Worm (Caenorhabditis elegans) whole organism, L1 larva: Measurements from ENCODE around the gene K04C2.8.
A peak's percentile ranks its signal among the peaks of the same experiment; 100 is the strongest.

Experiments used
- C04F5.9 ChIP-seq: sonication (generic microtip); optimal IDR thresholded peaks from 2 replicates; lab custom pipeline; 2016; ENCODE audit warnings: missing genetic modification characterization, missing compliant biosample characterization
- Y116A8C.19 ChIP-seq: sonication (generic microtip); optimal IDR thresholded peaks from 2 replicates; lab custom pipeline; 2016; ENCODE audit warnings: missing compliant biosample characterization, missing genetic modification characterization, borderline replicate concordance
- aha-1 ChIP-seq: fragments of 150-350 bp; optimal IDR thresholded peaks from 2 replicates; lab custom pipeline; 2014; ENCODE audit warnings: missing biosample characterization, missing genetic modification characterization
- alr-1 ChIP-seq: fragments of 200-800 bp; sonication (Bioruptor generic); optimal IDR thresholded peaks from 2 replicates; lab custom pipeline; 2018; ENCODE audit warnings: borderline replicate concordance, mild to moderate bottlenecking, missing genetic modification characterization, missing compliant biosample characterization
- ama-1 ChIP-seq: fragments of 150-350 bp; optimal IDR thresholded peaks from 2 replicates; lab custom pipeline; 2014
- ceh-82 ChIP-seq, 3 experiments: fragments of 150-350 bp in 1 of 3; sonication (generic microtip) in 2 of 3; optimal IDR thresholded peaks; 2 replicates each; lab custom pipeline; 2014 to 2017; ENCODE audit warnings: missing biosample characterization in 3 of 3, missing genetic modification characterization in 3 of 3
- ceh-90 ChIP-seq: sonication (generic microtip); optimal IDR thresholded peaks from 2 replicates; lab custom pipeline; 2016; ENCODE audit warnings: missing genetic modification characterization, missing compliant biosample characterization
- ces-1 ChIP-seq: fragments of 150-350 bp; optimal IDR thresholded peaks from 2 replicates; lab custom pipeline; 2014; ENCODE audit warnings: missing biosample characterization, missing genetic modification reagents, missing genetic modification characterization
- dpl-1 ChIP-seq, 3 experiments: fragments of 150-350 bp in 2 of 3; sonication (generic microtip) in 1 of 3; optimal IDR thresholded peaks; 2 replicates each; lab custom pipeline; 2014 to 2017; ENCODE audit warnings: missing biosample characterization in 3 of 3, missing genetic modification characterization in 3 of 3, missing genetic modification reagents in 3 of 3
- dsc-1 ChIP-seq: sonication (generic microtip); optimal IDR thresholded peaks from 2 replicates; lab custom pipeline; 2016; ENCODE audit warnings: mild to moderate bottlenecking, missing genetic modification characterization, missing compliant biosample characterization
- efl-1 ChIP-seq, 4 experiments: fragments of 150-350 bp; optimal IDR thresholded peaks in 3 of 4; peaks in 1 of 4; 1 replicate in 1 of 4; 2 replicates in 3 of 4; lab custom pipeline; 2014; ENCODE audit warnings: missing biosample characterization in 2 of 4, missing genetic modification characterization in 2 of 4, missing genetic modification reagents in 2 of 4
- egl-13 ChIP-seq: sonication (generic microtip); optimal IDR thresholded peaks from 2 replicates; lab custom pipeline; 2016; ENCODE audit warnings: missing genotype, missing genetic modification reagents, missing genetic modification characterization, missing compliant biosample characterization
- egl-27 ChIP-seq, 2 experiments: fragments of 150-350 bp in 1 of 2; sonication (generic microtip); optimal IDR thresholded peaks; 3 replicates each; lab custom pipeline; 2017 to 2018; ENCODE audit warnings: missing biosample characterization in 2 of 2, missing genetic modification characterization in 2 of 2, missing genetic modification reagents in 2 of 2
- elt-2 ChIP-seq: sonication (generic microtip); optimal IDR thresholded peaks from 2 replicates; lab custom pipeline; 2016; ENCODE audit warnings: missing genetic modification characterization, mild to moderate bottlenecking, inconsistent platforms, missing compliant biosample characterization, missing genetic modification reagents
- fkh-4 ChIP-seq: sonication (generic microtip); optimal IDR thresholded peaks from 2 replicates; lab custom pipeline; 2016; ENCODE audit warnings: missing compliant biosample characterization, missing genetic modification characterization, borderline replicate concordance
- fkh-8 ChIP-seq: sonication (generic microtip); optimal IDR thresholded peaks from 2 replicates; lab custom pipeline; 2016; ENCODE audit warnings: mild to moderate bottlenecking, missing genetic modification characterization, missing compliant biosample characterization
- hlh-17 ChIP-seq: fragments of 200-800 bp; sonication (Bioruptor generic); optimal IDR thresholded peaks from 2 replicates; lab custom pipeline; 2018; ENCODE audit warnings: missing genetic modification characterization, mild to moderate bottlenecking, missing compliant biosample characterization, moderate library complexity, borderline replicate concordance
- irx-1 ChIP-seq: sonication (generic microtip); optimal IDR thresholded peaks from 2 replicates; lab custom pipeline; 2016; ENCODE audit warnings: missing genetic modification characterization, missing compliant biosample characterization
- isw-1 ChIP-seq: fragments of 200-800 bp; sonication (Bioruptor generic); IDR thresholded peaks from 2 replicates; pipeline ENCODE4 v1.3.6; 2022; ENCODE audit warnings: missing genetic modification characterization, missing compliant biosample characterization
- jun-1 ChIP-seq: fragments of 150-350 bp; optimal IDR thresholded peaks from 2 replicates; lab custom pipeline; 2014; ENCODE audit warnings: missing biosample characterization, missing genetic modification reagents, missing genetic modification characterization
- lin-13 ChIP-seq: fragments of 150-350 bp; optimal IDR thresholded peaks from 2 replicates; lab custom pipeline; 2014; ENCODE audit warnings: missing biosample characterization, missing genetic modification reagents, missing genetic modification characterization
- lin-14 ChIP-seq: fragments of 200-800 bp; sonication (Bioruptor generic); optimal IDR thresholded peaks from 2 replicates; lab custom pipeline; 2018; ENCODE audit warnings: mild to moderate bottlenecking, missing genetic modification characterization, moderate library complexity, missing compliant biosample characterization
- lin-15B ChIP-seq: fragments of 150-350 bp; sonication (generic microtip); optimal IDR thresholded peaks from 3 replicates; lab custom pipeline; 2014; ENCODE audit warnings: missing biosample characterization, missing genetic modification characterization
- lsy-2 ChIP-seq, 2 experiments: fragments of 150-350 bp; optimal IDR thresholded peaks; 2 replicates each; lab custom pipeline; 2014; ENCODE audit warnings: missing biosample characterization in 2 of 2, missing genetic modification characterization in 2 of 2
- mdl-1 ChIP-seq, 2 experiments: fragments of 150-350 bp; optimal IDR thresholded peaks; 2 replicates each; lab custom pipeline; 2014 to 2017; ENCODE audit warnings: missing biosample characterization in 2 of 2, missing genetic modification characterization in 2 of 2, inconsistent platforms in 1 of 2
- mef-2 ChIP-seq: fragments of 150-350 bp; optimal IDR thresholded peaks from 2 replicates; lab custom pipeline; 2014; ENCODE audit warnings: missing biosample characterization, missing genetic modification characterization
- nhr-19 ChIP-seq: fragments of 200-800 bp; sonication (Bioruptor generic); conservative IDR thresholded peaks from 2 replicates; pipeline ENCODE4 v1.3.6; 2022; ENCODE audit warnings: missing genetic modification characterization, missing compliant biosample characterization
- nhr-20 ChIP-seq: sonication (generic microtip); optimal IDR thresholded peaks from 2 replicates; lab custom pipeline; 2016; ENCODE audit warnings: mild to moderate bottlenecking, missing genetic modification characterization, missing compliant biosample characterization
- nhr-237 ChIP-seq: fragments of 150-350 bp; optimal IDR thresholded peaks from 2 replicates; lab custom pipeline; 2014; ENCODE audit warnings: missing biosample characterization, missing genetic modification characterization
- nhr-28 ChIP-seq: fragments of 150-350 bp; optimal IDR thresholded peaks from 2 replicates; lab custom pipeline; 2014; ENCODE audit warnings: missing biosample characterization, missing genetic modification characterization
- nhr-47 ChIP-seq: sonication (generic microtip); optimal IDR thresholded peaks from 2 replicates; lab custom pipeline; 2016; ENCODE audit warnings: mild to moderate bottlenecking, missing genetic modification characterization, moderate library complexity, missing compliant biosample characterization
- nhr-76 ChIP-seq: sonication (generic microtip); optimal IDR thresholded peaks from 2 replicates; lab custom pipeline; 2017; ENCODE audit warnings: missing biosample characterization, missing genetic modification characterization
- nhr-84 ChIP-seq: sonication (generic microtip); optimal IDR thresholded peaks from 2 replicates; lab custom pipeline; 2017; ENCODE audit warnings: missing biosample characterization, missing genetic modification characterization
- nhr-85 ChIP-seq: sonication (generic microtip); peaks from one replicate; lab custom pipeline; 2016; ENCODE audit warnings: missing genetic modification characterization, inconsistent platforms, missing compliant biosample characterization
- nhr-90 ChIP-seq: sonication (generic microtip); optimal IDR thresholded peaks from 2 replicates; lab custom pipeline; 2016; ENCODE audit warnings: mild to moderate bottlenecking, missing genetic modification characterization, missing compliant biosample characterization; ENCODE audit not compliant: poor library complexity
- pag-3 ChIP-seq: sonication (generic microtip); optimal IDR thresholded peaks from 2 replicates; lab custom pipeline; 2017; ENCODE audit warnings: missing genetic modification characterization, mild to moderate bottlenecking, missing compliant biosample characterization, antibody characterized with exemption, borderline replicate concordance; ENCODE audit not compliant: insufficient read depth
- pax-3 ChIP-seq: fragments of 200-800 bp; sonication (Bioruptor generic); optimal IDR thresholded peaks from 2 replicates; lab custom pipeline; 2018; ENCODE audit warnings: mild to moderate bottlenecking, missing genetic modification characterization, moderate library complexity, missing compliant biosample characterization
- rnt-1 ChIP-seq: sonication (generic microtip); optimal IDR thresholded peaks from 2 replicates; lab custom pipeline; 2016; ENCODE audit warnings: mild to moderate bottlenecking, missing genetic modification characterization, moderate library complexity, missing compliant biosample characterization
- skn-1 ChIP-seq: fragments of 150-350 bp; optimal IDR thresholded peaks from 2 replicates; lab custom pipeline; 2014; ENCODE audit warnings: missing biosample characterization, missing genetic modification characterization
- snpc-4 ChIP-seq: fragments of 150-350 bp; optimal IDR thresholded peaks from 2 replicates; lab custom pipeline; 2014; ENCODE audit warnings: missing biosample characterization, missing genetic modification characterization
- snu-23 ChIP-seq: sonication (generic microtip); optimal IDR thresholded peaks from 2 replicates; lab custom pipeline; 2016; ENCODE audit warnings: missing genetic modification characterization, missing compliant biosample characterization
- sox-4 ChIP-seq: sonication (generic microtip); optimal IDR thresholded peaks from 2 replicates; lab custom pipeline; 2016; ENCODE audit warnings: missing genetic modification characterization, missing compliant biosample characterization
- sptf-1 ChIP-seq: fragments of 150-350 bp; optimal IDR thresholded peaks from 2 replicates; lab custom pipeline; 2014; ENCODE audit warnings: missing biosample characterization, missing genetic modification characterization
- sup-37 ChIP-seq: fragments of 200-800 bp; sonication (Bioruptor generic); optimal IDR thresholded peaks from 2 replicates; lab custom pipeline; 2018; ENCODE audit warnings: mild to moderate bottlenecking, missing genetic modification characterization, missing compliant biosample characterization
- tlp-1 ChIP-seq: fragments of 150-350 bp; optimal IDR thresholded peaks from 2 replicates; lab custom pipeline; 2014; ENCODE audit warnings: missing biosample characterization, missing genetic modification characterization
- unc-130 ChIP-seq: fragments of 150-350 bp; optimal IDR thresholded peaks from 2 replicates; lab custom pipeline; 2017; ENCODE audit warnings: missing biosample characterization, missing genetic modification characterization, inconsistent platforms
- unc-30 ChIP-seq: sonication (generic microtip); optimal IDR thresholded peaks from 2 replicates; lab custom pipeline; 2017; ENCODE audit warnings: missing biosample characterization, missing genetic modification characterization
- unc-86 ChIP-seq: sonication (generic microtip); optimal IDR thresholded peaks from 2 replicates; lab custom pipeline; 2016; ENCODE audit warnings: missing genetic modification characterization, missing compliant biosample characterization
- unc-98 ChIP-seq: fragments of 200-800 bp; sonication (Bioruptor generic); IDR thresholded peaks from 2 replicates; pipeline ENCODE4 v1.3.6; 2022; ENCODE audit warnings: missing genetic modification characterization, missing compliant biosample characterization
- vab-15 ChIP-seq: sonication (generic microtip); optimal IDR thresholded peaks from 2 replicates; lab custom pipeline; 2017; ENCODE audit warnings: missing genotype, mild to moderate bottlenecking, missing genetic modification characterization, missing compliant biosample characterization
- xbp-1 ChIP-seq: sonication (generic microtip); optimal IDR thresholded peaks from 2 replicates; lab custom pipeline; 2016; ENCODE audit warnings: missing genetic modification characterization, missing compliant biosample characterization
- zag-1 ChIP-seq: fragments of 150-350 bp; optimal IDR thresholded peaks from 2 replicates; lab custom pipeline; 2014; ENCODE audit warnings: missing biosample characterization, missing genetic modification characterization
- zip-4 ChIP-seq: fragments of 200-800 bp; sonication (Bioruptor generic); optimal IDR thresholded peaks from 2 replicates; lab custom pipeline; 2018; ENCODE audit warnings: mild to moderate bottlenecking, missing genetic modification characterization, moderate library complexity, missing compliant biosample characterization

Gene K04C2.8

ce11 chrIII:6895166-6895565, 25.1 kb downstream of the K04C2.8 start:
- peak; percentile 87 for TF ChIP-seq nhr-20 (tag; lab: Kevin White, UChicago)
- peak; percentile 60 for TF ChIP-seq efl-1 (optimal IDR thresholded peaks at IDR 0.05; lab: Kevin White, UChicago)
- TF ChIP-seq efl-1 (GFP tag; optimal IDR thresholded peaks at IDR 0.05 in 1 of 2; lab: Kevin White, UChicago) = peak; percentile 36 to 95
- no peak for TF ChIP-seq egl-13
- TF ChIP-seq nhr-47 (tag; lab: Kevin White, UChicago) = peak; percentile 58
- TF ChIP-seq ama-1 (lab: Kevin White, UChicago) = no peak
- peak; percentile 90 for TF ChIP-seq lin-14
- TF ChIP-seq tlp-1 = no peak
- TF ChIP-seq elt-2 (tag; lab: Kevin White, UChicago) = peak; percentile 69
- TF ChIP-seq alr-1 (tag; lab: Kevin White, UChicago) = no peak
- TF ChIP-seq ceh-82 (tag; optimal IDR thresholded peaks at IDR 0.05; lab: Kevin White, UChicago) = peak in 2 of 3 experiments; percentile 10 to 11
- TF ChIP-seq fkh-4 = no peak
- TF ChIP-seq sup-37 (GFP tag; lab: Kevin White, UChicago) = no peak
- TF ChIP-seq mdl-1 (tag; optimal IDR thresholded peaks at IDR 0.05; lab: Kevin White, UChicago) = peak in 1 of 2 experiments; percentile 49
- no peak for TF ChIP-seq sox-4 (tag; lab: Kevin White, UChicago)
- TF ChIP-seq zip-4 = no peak
- TF ChIP-seq ceh-90 (tag; lab: Kevin White, UChicago) = no peak
- TF ChIP-seq pag-3 (tag; lab: Kevin White, UChicago) = no peak
- TF ChIP-seq lin-13 (GFP tag; lab: Kevin White, UChicago) = peak; percentile 18
- TF ChIP-seq mef-2 = no peak
- peak; percentile 87 for TF ChIP-seq nhr-85 (tag; lab: Kevin White, UChicago)
- TF ChIP-seq nhr-237 (tag; lab: Kevin White, UChicago) = no peak
- TF ChIP-seq Y116A8C.19 (tag; lab: Kevin White, UChicago) = no peak
- no peak for TF ChIP-seq C04F5.9 (tag; lab: Kevin White, UChicago)
- peak in 2 of 3 experiments; percentile 24 to 63 for TF ChIP-seq dpl-1 (GFP tag; optimal IDR thresholded peaks at IDR 0.05; lab: Kevin White, UChicago)
- TF ChIP-seq nhr-28 (tag; lab: Kevin White, UChicago) = no peak
- TF ChIP-seq sptf-1 (tag; lab: Kevin White, UChicago) = no peak
- TF ChIP-seq ces-1 (GFP tag; lab: Kevin White, UChicago) = no peak
- no peak for TF ChIP-seq pax-3
- no peak for TF ChIP-seq unc-98 (GFP tag; lab: Robert Waterston, UW)
- peak; percentile 86 for TF ChIP-seq snu-23 (GFP tag; lab: Kevin White, UChicago)
- TF ChIP-seq unc-86 (tag; lab: Kevin White, UChicago) = no peak
- peak; percentile 74 to 91 for TF ChIP-seq lsy-2 (tag; optimal IDR thresholded peaks at IDR 0.05; lab: Kevin White, UChicago)
- TF ChIP-seq lin-15B = no peak
- no peak for TF ChIP-seq jun-1 (tag; lab: Kevin White, UChicago)
- TF ChIP-seq fkh-8 (tag; lab: Kevin White, UChicago) = no peak
- TF ChIP-seq hlh-17 (GFP tag; lab: Kevin White, UChicago) = no peak
- TF ChIP-seq rnt-1 (tag; lab: Kevin White, UChicago) = peak; percentile 81
- TF ChIP-seq nhr-19 = peak; percentile 85
- TF ChIP-seq vab-15 (tag; lab: Kevin White, UChicago) = no peak
- no peak for TF ChIP-seq irx-1 (tag; lab: Kevin White, UChicago)
- no peak for TF ChIP-seq unc-30 (tag; lab: Kevin White, UChicago)
- peak; percentile 53 for TF ChIP-seq nhr-90 (tag; lab: Kevin White, UChicago)
- no peak for TF ChIP-seq egl-27 (tag; optimal IDR thresholded peaks at IDR 0.05; lab: Kevin White, UChicago)
- no peak for TF ChIP-seq dsc-1 (tag; lab: Kevin White, UChicago)
- TF ChIP-seq xbp-1 (tag; lab: Kevin White, UChicago) = peak; percentile 14
- peak; percentile 29 for TF ChIP-seq skn-1
- TF ChIP-seq nhr-84 = no peak
- no peak for TF ChIP-seq nhr-76 (tag; lab: Kevin White, UChicago)
- TF ChIP-seq zag-1 (tag; lab: Kevin White, UChicago) = no peak
- TF ChIP-seq isw-1 (GFP tag; lab: Robert Waterston, UW) = no peak
- no peak for TF ChIP-seq unc-130 (tag; lab: Kevin White, UChicago)
- TF ChIP-seq aha-1 (tag; lab: Kevin White, UChicago) = no peak
- no peak for TF ChIP-seq snpc-4 (tag; lab: Kevin White, UChicago)
